Fruit fly (Drosophila melanogaster): ENCODE results near the gene CG34308.

Gene CG34308

DNA sequence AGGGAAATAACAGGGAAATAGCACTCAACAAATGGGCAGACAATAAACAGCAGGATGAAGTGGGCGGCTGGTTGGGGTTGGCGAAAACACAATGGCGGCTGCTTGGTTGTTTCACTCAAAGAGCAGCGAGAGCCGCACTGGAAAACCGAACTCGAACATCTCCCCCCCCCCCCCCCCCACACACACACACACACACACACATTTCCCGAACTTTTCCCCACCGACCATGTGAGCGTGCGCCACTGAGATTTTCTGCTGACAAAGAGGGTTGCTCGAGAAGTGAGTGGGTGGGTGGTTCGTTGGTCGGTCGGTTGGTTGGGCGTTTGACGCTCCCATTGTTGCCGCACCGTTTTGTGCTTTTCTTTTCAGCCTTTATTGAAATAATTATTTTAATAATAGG lies 15.9 kb upstream of the CG34308 start:
- TF ChIP-seq Nf-YC (tag; optimal IDR thresholded peaks at IDR 0.05) (peak; percentile 86), Deaf1 (tag; optimal IDR thresholded peaks at IDR 0.05) (peak; percentile 42), Hr39 (optimal IDR thresholded peaks at IDR 0.05) (peak; percentile 4), Scr (GFP tag; IDR thresholded peaks at IDR 0.05; ENCODE audit: partially characterized antibody) (no peak), ewg (GFP tag; optimal IDR thresholded peaks at IDR 0.05) (peak; percentile 12), z (GFP tag; IDR thresholded peaks at IDR 0.05) (peak; percentile 93), lov (optimal IDR thresholded peaks at IDR 0.05) (no peak), lov (GFP tag; IDR thresholded peaks at IDR 0.05) (no peak), Nf-YB (GFP tag; optimal IDR thresholded peaks at IDR 0.05) (peak; percentile 78), cg (GFP tag; optimal IDR thresholded peaks at IDR 0.05) (peak; percentile 63), CG3847 (GFP tag; IDR thresholded peaks at IDR 0.05) (no peak)

DNA sequence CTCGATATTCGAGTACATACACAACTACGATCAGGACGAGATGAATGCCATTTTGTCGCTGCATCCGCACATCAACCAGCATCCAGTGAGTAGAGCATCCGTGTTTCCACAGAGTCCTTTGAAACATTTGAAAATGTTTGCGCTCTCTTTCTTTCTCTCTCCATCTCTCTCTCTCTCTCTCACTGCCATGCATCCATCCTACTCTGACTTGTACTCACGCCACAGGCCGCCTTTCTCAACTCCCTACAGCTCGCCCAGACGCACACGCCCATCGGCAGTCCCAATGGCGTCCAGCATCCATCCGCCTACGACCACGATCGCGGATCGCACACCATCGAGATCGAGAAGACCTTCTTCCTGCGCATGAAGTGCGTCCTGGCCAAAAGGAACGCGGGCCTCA lies 14.5 kb upstream of the CG34308 start:
- TF ChIP-seq Nf-YB (GFP tag; optimal IDR thresholded peaks at IDR 0.05) (peak; percentile 59), CG15011 (GFP tag; optimal IDR thresholded peaks at IDR 0.05) (no peak), CG2116 (GFP tag; optimal IDR thresholded peaks at IDR 0.05) (no peak), Hmx (GFP tag; optimal IDR thresholded peaks at IDR 0.05) (no peak), CG1832 (GFP tag; optimal IDR thresholded peaks at IDR 0.05) (peak; percentile 63), Med (GFP tag) (peak; percentile 40), CG8089 (GFP tag; optimal IDR thresholded peaks at IDR 0.05) (no peak), Doc2 (GFP tag; IDR thresholded peaks at IDR 0.05) (no peak), CG34422 (GFP tag; IDR thresholded peaks at IDR 0.05) (no peak), Nf-YC (tag; optimal IDR thresholded peaks at IDR 0.05) (peak; percentile 6), row (GFP tag; IDR thresholded peaks at IDR 0.05) (0 out of 3 replicates have a peak, but pooled peaks have one; percentile 7), Trl (optimal IDR thresholded peaks at IDR 0.05) (peak in 1 of 2 experiments; percentile 5), Trl (GFP tag; optimal IDR thresholded peaks at IDR 0.05) (no peak)

DNA sequence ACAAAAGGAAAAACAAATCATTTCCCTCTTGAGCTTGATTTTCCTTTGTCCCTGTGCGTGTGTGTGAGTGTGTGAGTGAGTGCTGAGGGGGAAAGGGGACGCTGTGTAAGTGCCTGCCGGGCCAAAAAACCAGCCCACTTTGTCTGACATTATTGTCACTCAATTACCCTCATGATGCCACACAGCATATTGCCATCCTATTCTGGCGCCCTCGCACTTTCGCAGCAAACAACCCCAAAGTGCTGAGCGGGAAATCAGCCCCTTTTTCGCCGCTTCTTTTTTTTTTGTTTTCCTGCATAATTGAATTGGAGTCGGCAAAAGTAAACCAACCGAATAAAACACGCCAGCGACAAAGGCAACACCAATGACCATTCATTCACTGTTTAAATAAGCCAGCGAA lies 13.3 kb upstream of the CG34308 start:
- TF ChIP-seq kni (GFP tag; optimal IDR thresholded peaks at IDR 0.05) (peak; percentile 8), seq (GFP tag; IDR thresholded peaks at IDR 0.05) (peak; percentile 72; the same call in 1 of the 2 replicates), crol (GFP tag; IDR thresholded peaks at IDR 0.05) (0 out of 2 replicates have a peak, but pooled peaks have one; percentile 29), Dref (GFP tag; IDR thresholded peaks at IDR 0.05) (0 out of 2 replicates have a peak, but pooled peaks have one; percentile 17), cg (GFP tag; optimal IDR thresholded peaks at IDR 0.05) (peak; percentile 25), pros (GFP tag; optimal IDR thresholded peaks at IDR 0.05) (peak; percentile 69), sob (GFP tag; IDR thresholded peaks at IDR 0.05) (0 out of 2 replicates have a peak, but pooled peaks have one; percentile 11), CG33557 (GFP tag; optimal IDR thresholded peaks at IDR 0.05) (no peak), sisA (GFP tag; IDR thresholded peaks at IDR 0.05) (no peak), Nf-YC (tag; optimal IDR thresholded peaks at IDR 0.05) (peak; percentile 62), crp (GFP tag; optimal IDR thresholded peaks at IDR 0.05) (no peak), gcm (GFP tag; optimal IDR thresholded peaks at IDR 0.05) (peak; percentile 25), z (GFP tag; IDR thresholded peaks at IDR 0.05) (peak; percentile 88), CG16863 (GFP tag; optimal IDR thresholded peaks at IDR 0.05) (no peak), sqz (GFP tag; optimal IDR thresholded peaks at IDR 0.05) (peak; percentile 76), Nf-YB (GFP tag; optimal IDR thresholded peaks at IDR 0.05) (peak; percentile 52)

DNA sequence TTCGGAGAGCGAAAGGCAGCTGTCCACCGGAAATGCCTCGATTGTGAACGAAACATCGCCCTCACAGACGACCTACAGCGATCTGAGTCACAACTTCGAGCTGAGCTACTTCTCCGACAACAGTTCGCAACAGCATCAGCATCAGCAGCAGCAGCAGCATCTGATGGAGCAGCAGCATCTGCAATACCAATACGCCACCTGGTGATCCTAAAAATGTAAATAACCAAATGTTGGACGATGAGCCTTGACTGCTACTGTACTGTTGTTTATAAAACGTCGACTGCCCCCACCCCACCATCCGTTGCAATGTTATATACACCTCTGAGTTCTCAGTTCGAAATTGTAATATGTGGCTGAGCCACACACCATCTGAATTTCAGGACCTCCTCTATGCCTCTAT lies 11.8 kb upstream of the CG34308 start:
- TF ChIP-seq gem (tag; optimal IDR thresholded peaks at IDR 0.05) (no peak), Antp (GFP tag; optimal IDR thresholded peaks at IDR 0.05) (no peak), E2f2 (GFP tag; IDR thresholded peaks at IDR 0.05) (no peak), scrt (GFP tag; optimal IDR thresholded peaks at IDR 0.05) (no peak), CG7963 (GFP tag; IDR thresholded peaks at IDR 0.05; ENCODE audit: partially characterized antibody) (no peak), CG42726 (GFP tag; IDR thresholded peaks at IDR 0.05; ENCODE audit: partially characterized antibody) (no peak), ERR (GFP tag; optimal IDR thresholded peaks at IDR 0.05) (no peak), Ets65A (GFP tag) (peak; percentile 73), lmd (GFP tag; IDR thresholded peaks at IDR 0.05) (no peak), CG8281 (tag; optimal IDR thresholded peaks at IDR 0.05) (no peak), Meics (GFP tag; optimal IDR thresholded peaks at IDR 0.05) (no peak), CTCF (GFP tag; optimal IDR thresholded peaks at IDR 0.05) (peak; percentile 89), CG10979 (tag; optimal IDR thresholded peaks at IDR 0.05) (peak; percentile 95), slou (GFP tag; optimal IDR thresholded peaks at IDR 0.05) (no peak), Awh (GFP tag; IDR thresholded peaks at IDR 0.05) (no peak)

Data from whole organism, embryonic.